Fruit fly (Drosophila melanogaster): ENCODE results near the gene CG42300.

CG42300 gene

DNA sequence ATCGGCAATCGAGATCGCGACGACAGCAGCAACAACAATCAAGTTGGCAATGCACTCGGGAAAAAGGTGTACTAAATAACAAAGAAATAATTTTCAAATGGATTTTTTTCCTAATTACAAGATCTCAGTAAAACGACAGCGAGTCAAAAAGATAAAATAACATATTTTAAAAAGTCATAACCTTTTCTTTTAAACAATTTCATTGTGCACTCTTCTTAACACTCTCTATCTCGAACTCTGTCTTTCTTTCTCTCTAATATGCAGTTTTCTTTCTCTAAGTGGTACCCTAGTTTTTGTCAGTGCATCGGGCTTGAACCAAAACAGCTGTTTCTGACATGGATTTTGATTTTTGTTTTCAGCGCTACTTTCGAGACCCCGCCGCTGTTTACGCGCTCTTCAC, 6.8 kb downstream of the CG42300 start (continued):
- TF ChIP-seq Vsx1 (GFP tag; optimal IDR thresholded peaks at IDR 0.05) (peak; percentile 25), CG8765 (GFP tag; IDR thresholded peaks at IDR 0.05) (no peak), CG9817 (tag; optimal IDR thresholded peaks at IDR 0.05) (peak; percentile 79), prd (optimal IDR thresholded peaks at IDR 0.05) (no peak), prd (GFP tag; IDR thresholded peaks at IDR 0.05) (peak; percentile 80), toy (GFP tag; IDR thresholded peaks at IDR 0.05) (peak; percentile 23; the same call in 1 of the 2 replicates), CG6683 (GFP tag; optimal IDR thresholded peaks at IDR 0.05) (peak; percentile 26), nom (GFP tag; optimal IDR thresholded peaks at IDR 0.05) (no peak), Poxn (GFP tag; IDR thresholded peaks at IDR 0.05) (0 out of 2 replicates have a peak, but pooled peaks have one; percentile 44), CG13123 (GFP tag; optimal IDR thresholded peaks at IDR 0.05) (peak; percentile 12), PHDP (tag; optimal IDR thresholded peaks at IDR 0.05) (peak; percentile 82), gem (tag; optimal IDR thresholded peaks at IDR 0.05) (peak; percentile 89), peb (GFP tag; IDR thresholded peaks at IDR 0.05) (peak; percentile 32; the same call in 1 of the 2 replicates), nau (GFP tag; optimal IDR thresholded peaks at IDR 0.05) (peak; percentile 56), tup (GFP tag; optimal IDR thresholded peaks at IDR 0.05) (no peak), CG12744 (GFP tag; optimal IDR thresholded peaks at IDR 0.05) (peak; percentile 65), dati (GFP tag; IDR thresholded peaks at IDR 0.05) (0 out of 2 replicates have a peak, but pooled peaks have one; percentile 6), CG4730 (GFP tag; IDR thresholded peaks at IDR 0.05) (peak; percentile 24; the same call in 1 of the 2 replicates), HLH3B (GFP tag; IDR thresholded peaks at IDR 0.05) (peak; percentile 71), CG7556 (GFP tag; optimal IDR thresholded peaks at IDR 0.05) (peak; percentile 79), sisA (GFP tag; IDR thresholded peaks at IDR 0.05) (peak; percentile 75), bab2 (GFP tag; optimal IDR thresholded peaks at IDR 0.05) (peak; percentile 69), CG6175 (GFP tag; IDR thresholded peaks at IDR 0.05) (peak; percentile 54; the same call in 1 of the 3 replicates), hbn (GFP tag; IDR thresholded peaks at IDR 0.05; ENCODE audit: partially characterized antibody) (no peak), gce (GFP tag; IDR thresholded peaks at IDR 0.05) (peak; percentile 48; the same call in 1 of the 3 replicates), CG17361 (GFP tag; IDR thresholded peaks at IDR 0.05) (peak; percentile 89), da (GFP tag; optimal IDR thresholded peaks at IDR 0.05) (peak; percentile 36), CG31441 (GFP tag; IDR thresholded peaks at IDR 0.05) (peak; percentile 84), CG31224 (GFP tag; IDR thresholded peaks at IDR 0.05) (peak; percentile 74), Ets97D (GFP tag; optimal IDR thresholded peaks at IDR 0.05) (peak; percentile 7), CG5245 (GFP tag; optimal IDR thresholded peaks at IDR 0.05) (peak; percentile 41), CG8944 (GFP tag; optimal IDR thresholded peaks at IDR 0.05) (peak; percentile 47), CG2712 (tag; optimal IDR thresholded peaks at IDR 0.05) (peak; percentile 82), mam (GFP tag; optimal IDR thresholded peaks at IDR 0.05) (peak; percentile 75), twi (tag; optimal IDR thresholded peaks at IDR 0.05) (peak; percentile 50), psq (GFP tag; optimal IDR thresholded peaks at IDR 0.05) (no peak), CG12659 (GFP tag; optimal IDR thresholded peaks at IDR 0.05) (peak; percentile 78), shn (GFP tag; optimal IDR thresholded peaks at IDR 0.05) (peak; percentile 65), CG10366 (GFP tag; IDR thresholded peaks at IDR 0.05) (peak; percentile 67), CG10431 (GFP tag; optimal IDR thresholded peaks at IDR 0.05) (no peak), usp (GFP tag; optimal IDR thresholded peaks at IDR 0.05) (no peak), CG15479 (GFP tag; optimal IDR thresholded peaks at IDR 0.05) (no peak), lbe (GFP tag; optimal IDR thresholded peaks at IDR 0.05) (peak; percentile 3), row (GFP tag; IDR thresholded peaks at IDR 0.05) (peak; percentile 80), lola (GFP tag; optimal IDR thresholded peaks at IDR 0.05) (peak in 1 of 3 experiments; percentile 44), HHEX (GFP tag; optimal IDR thresholded peaks at IDR 0.05) (peak; percentile 74), salm (tag; optimal IDR thresholded peaks at IDR 0.05) (peak; percentile 57), CHES-1-like (GFP tag; optimal IDR thresholded peaks at IDR 0.05) (peak; percentile 67), chm (GFP tag; IDR thresholded peaks at IDR 0.05) (no peak), Aef1 (GFP tag; IDR thresholded peaks at IDR 0.05) (peak; percentile 76), CG7963 (GFP tag; IDR thresholded peaks at IDR 0.05; ENCODE audit: partially characterized antibody) (no peak)

All from whole organism, embryonic.